Fruit fly (Drosophila melanogaster) whole organism, prepupa: ENCODE data around the gene scyl.

Source experiments
- CG10669 ChIP-seq: fragments of 200-800 bp; sonication (Bioruptor generic); optimal IDR thresholded peaks from 3 replicates; lab custom pipeline; 2018; ENCODE audit warnings: missing biosample characterization, mild to moderate bottlenecking, missing genetic modification characterization, moderate library complexity
- CG3919 ChIP-seq: fragments of 200-800 bp; sonication (Bioruptor generic); optimal IDR thresholded peaks from 3 replicates; lab custom pipeline; 2016; ENCODE audit warnings: missing biosample characterization, missing genetic modification characterization
- Ets96B ChIP-seq: fragments of 200-800 bp; optimal IDR thresholded peaks from 2 replicates; lab custom pipeline; 2019; ENCODE audit warnings: missing biosample characterization, mild to moderate bottlenecking, missing genetic modification characterization, moderate library complexity
- esn ChIP-seq: fragments of 200-800 bp; sonication (Bioruptor generic); optimal IDR thresholded peaks from 2 replicates; lab custom pipeline; 2016; ENCODE audit warnings: missing biosample characterization, mild to moderate bottlenecking, missing genetic modification characterization, moderate library complexity
- ss ChIP-seq, 2 experiments: fragments of 200-800 bp; sonication (Bioruptor generic); optimal IDR thresholded peaks; 2 replicates in 1 of 2; 3 replicates in 1 of 2; lab custom pipeline; 2017 to 2018; ENCODE audit warnings: mild to moderate bottlenecking in 2 of 2, missing biosample characterization in 2 of 2, missing genetic modification characterization in 2 of 2, moderate library complexity in 1 of 2
- vri ChIP-seq: fragments of 200-800 bp; sonication (Bioruptor generic); optimal IDR thresholded peaks from 3 replicates; lab custom pipeline; 2016; ENCODE audit warnings: missing biosample characterization, mild to moderate bottlenecking, missing genetic modification characterization

dm6 chr3L:11237127-11237759 is 14.9 kb upstream of the scyl start:
- TF ChIP-seq Ets96B (tag; lab: Kevin White, UChicago) (no peak), CG3919 (GFP tag; lab: Kevin White, UChicago) (no peak), vri (GFP tag; lab: Kevin White, UChicago) (no peak), CG10669 (no peak), esn (no peak), ss (GFP tag; optimal IDR thresholded peaks at IDR 0.05; lab: Kevin White, UChicago) (no peak)
